Worm (Caenorhabditis elegans): ENCODE results near the gene dsh-1.
"Not testable (repeated sequence)": the region's sequence is repeated elsewhere in the genome, so short reads cannot be mapped to it uniquely, and the experiment has no call there.

Gene dsh-1

DNA sequence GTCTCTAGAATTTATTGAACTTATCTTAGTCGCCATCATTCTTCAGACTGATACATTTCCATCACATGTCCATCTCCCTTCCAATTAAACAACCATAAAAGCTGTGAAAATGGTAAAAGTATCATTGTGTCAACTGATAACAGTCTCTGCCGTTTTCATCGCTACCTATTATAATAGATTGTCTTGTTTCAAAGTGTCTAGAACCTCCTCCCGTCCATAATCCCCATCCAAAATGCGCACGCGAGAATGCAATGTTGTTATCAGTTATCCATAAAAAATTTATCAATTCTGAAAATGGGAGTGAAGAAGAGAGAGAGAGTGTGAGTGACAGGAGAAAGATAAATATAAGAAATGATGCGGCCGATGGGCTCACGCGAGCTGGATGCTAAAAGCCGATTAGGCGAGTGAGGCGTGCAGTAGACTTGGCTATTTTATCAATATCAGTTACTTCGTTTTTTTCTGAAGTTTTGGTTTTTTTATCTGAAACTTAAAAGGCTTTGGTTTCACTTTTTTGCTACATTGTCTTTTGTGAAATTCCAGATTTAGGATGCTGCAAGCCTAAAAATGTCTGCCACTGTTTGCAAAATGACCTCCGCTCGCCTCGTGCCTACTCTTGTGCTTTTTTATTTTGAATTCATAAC is 23.1 kb downstream of the dsh-1 start (continued):
- no peak for TF ChIP-seq rpc-1 (optimal IDR thresholded peaks at IDR 0.05)
- TF ChIP-seq rpc-1 (tag; optimal IDR thresholded peaks at IDR 0.05), result no peak
- no peak for TF ChIP-seq hmg-1.2 (GFP tag; IDR thresholded peaks at IDR 0.05)
- no peak for TF ChIP-seq pbrm-1 (GFP tag; IDR thresholded peaks at IDR 0.05)
- no peak for TF ChIP-seq mel-28 (tag; optimal IDR thresholded peaks at IDR 0.05; ENCODE audit: borderline replicate concordance)
- TF ChIP-seq rcor-1 (GFP tag; IDR thresholded peaks at IDR 0.05), result no peak
- TF ChIP-seq hlh-26 (GFP tag; conservative IDR thresholded peaks at IDR 0.05), result no peak
- TF ChIP-seq akir-1 (GFP tag; optimal IDR thresholded peaks at IDR 0.05), result no peak
- TF ChIP-seq F57C9.4 (tag; optimal IDR thresholded peaks at IDR 0.05), result no peak

- TF ChIP-seq pha-4 (tag; optimal IDR thresholded peaks at IDR 0.05) (no peak), ZK185.1 (tag; optimal IDR thresholded peaks at IDR 0.05; ENCODE audit: poor library complexity, severe bottlenecking) (peak; percentile 0), cebp-2 (GFP tag; IDR thresholded peaks at IDR 0.05) (no peak), B0261.1 (tag; optimal IDR thresholded peaks at IDR 0.05) (no peak), attf-5 (GFP tag; optimal IDR thresholded peaks at IDR 0.05) (peak; percentile 12), C17E4.6 (GFP tag; IDR thresholded peaks at IDR 0.05) (no peak), mes-4 (tag; optimal IDR thresholded peaks at IDR 0.05) (no peak), hmg-1.2 (GFP tag; IDR thresholded peaks at IDR 0.05) (peak; percentile 39; the same call in 1 of the 2 replicates), fkh-3 (tag; optimal IDR thresholded peaks at IDR 0.05) (no peak), F57C9.4 (tag; optimal IDR thresholded peaks at IDR 0.05) (no peak)
These were observed 24.1 kb downstream of the dsh-1 start for ce11 chrII:5200987-5201582.

DNA sequence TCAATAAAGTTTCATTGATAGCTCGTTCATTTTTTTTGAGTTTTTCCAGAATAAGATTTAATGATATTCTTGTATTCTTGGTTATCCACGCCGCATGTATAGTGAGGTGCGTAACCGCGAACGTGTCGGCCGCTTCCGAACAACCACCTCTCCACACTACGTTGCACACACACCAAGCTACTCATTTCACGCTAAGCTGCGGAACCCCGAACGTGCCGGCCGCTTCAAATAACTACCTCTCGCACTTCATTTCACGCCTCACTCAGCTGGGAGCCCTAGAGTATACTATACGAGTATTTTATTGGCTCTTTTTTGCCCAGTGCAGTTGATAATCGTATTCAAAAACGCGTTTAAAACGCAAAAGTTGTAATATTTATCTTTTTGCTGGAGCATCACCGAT is 25.0 kb downstream of the dsh-1 start:
- TF ChIP-seq snpc-1.1 (tag; optimal IDR thresholded peaks at IDR 0.05; ENCODE audit: insufficient read depth), result peak; percentile 87
- TF ChIP-seq lsl-1 (GFP tag; optimal IDR thresholded peaks at IDR 0.05), result peak; percentile 8
- TF ChIP-seq hmg-1.2 (GFP tag; IDR thresholded peaks at IDR 0.05), result peak; percentile 68
- TF ChIP-seq snpc-4 (GFP tag; optimal IDR thresholded peaks at IDR 0.05), result not testable (repeated sequence)
- peak; percentile 37 to 95 (median 80) for TF ChIP-seq snpc-4 (tag; optimal IDR thresholded peaks at IDR 0.05)
- TF ChIP-seq snpc-3.4 (tag; optimal IDR thresholded peaks at IDR 0.05), result peak; percentile 66

ce11 chrII:5199497-5199896 is 25.7 kb downstream of the dsh-1 start, which contains the start of gene msp-50:
Gene msp-50, plus strand, starts transcription at chrII:5199797.
- TF ChIP-seq lsl-1 (GFP tag; optimal IDR thresholded peaks at IDR 0.05) (no peak), dpl-1 (GFP tag; optimal IDR thresholded peaks at IDR 0.05) (no peak), hrde-1 (tag; optimal IDR thresholded peaks at IDR 0.05; ENCODE audit: borderline replicate concordance) (no peak), sea-2 (GFP tag; IDR thresholded peaks at IDR 0.05) (no peak), cebp-1 (GFP tag; IDR thresholded peaks at IDR 0.05) (no peak), cebp-1 (tag; optimal IDR thresholded peaks at IDR 0.05) (no peak), ceh-100 (GFP tag; IDR thresholded peaks at IDR 0.05) (no peak), hlh-12 (tag; optimal IDR thresholded peaks at IDR 0.05) (no peak), F57C9.4 (tag; optimal IDR thresholded peaks at IDR 0.05) (no peak), T26A5.8 (tag; optimal IDR thresholded peaks at IDR 0.05) (no peak), tlf-1 (GFP tag; optimal IDR thresholded peaks at IDR 0.05) (no peak)

DNA sequence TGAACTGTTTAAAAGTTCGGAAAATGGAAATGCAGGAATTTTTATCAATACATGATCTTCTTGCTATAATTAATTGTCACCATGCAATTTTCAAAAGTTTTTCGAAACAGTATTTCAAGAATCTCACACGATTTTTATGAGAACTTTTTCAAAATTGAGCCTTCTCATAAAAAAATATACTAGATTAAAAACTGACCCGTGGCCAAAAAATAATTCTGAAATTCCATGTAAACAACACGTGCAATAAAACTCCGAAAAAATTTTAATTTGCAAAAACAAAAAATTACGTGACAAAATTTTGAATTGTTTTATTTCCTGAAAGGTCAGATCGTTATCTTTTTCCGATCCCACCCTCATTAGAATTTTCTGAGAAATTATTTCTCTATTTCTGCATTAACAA is 29.7 kb downstream of the dsh-1 start, which contains the start of gene C34F11.5:
C34F11.5 (plus strand) TSS at position 301 of the 400 bp plus-strand sequence.
- TF ChIP-seq pha-4 (tag; optimal IDR thresholded peaks at IDR 0.05), result no peak
- no peak for TF ChIP-seq ztf-22 (GFP tag; optimal IDR thresholded peaks at IDR 0.05)
- no peak for TF ChIP-seq madf-6 (GFP tag; IDR thresholded peaks at IDR 0.05)
- no peak for TF ChIP-seq bed-1 (GFP tag; IDR thresholded peaks at IDR 0.05)
- TF ChIP-seq dpl-1 (GFP tag; optimal IDR thresholded peaks at IDR 0.05), result no peak
- TF ChIP-seq Y53G8AR.9 (GFP tag; conservative IDR thresholded peaks at IDR 0.05), result no peak
- TF ChIP-seq snpc-3.4 (tag; optimal IDR thresholded peaks at IDR 0.05), result no peak
- no peak for TF ChIP-seq rcor-1 (GFP tag; IDR thresholded peaks at IDR 0.05)

Data from whole organism, young adult.